Worm (Caenorhabditis elegans): ENCODE results near the gene Y40B10B.1.

DNA sequence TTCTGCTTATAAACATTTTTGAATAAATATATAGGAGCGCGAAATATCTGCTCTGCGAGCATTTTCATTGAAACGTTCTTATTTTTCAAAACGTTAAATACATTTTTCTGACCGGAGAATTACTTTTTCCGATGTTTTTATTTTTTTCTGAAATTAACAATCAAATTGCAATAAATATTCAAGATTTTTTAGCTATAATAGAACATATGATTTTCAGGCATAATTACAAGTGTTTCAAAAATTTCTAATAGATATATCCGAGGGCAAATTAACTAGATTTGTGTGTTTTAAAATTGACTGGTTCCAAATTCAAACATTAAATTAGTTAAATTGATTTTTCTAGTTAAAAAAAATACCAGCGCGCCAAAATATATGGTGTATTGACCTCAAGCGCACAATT lies 17.6 kb upstream of the Y40B10B.1 start, which contains the start of gene T08B1.4:
- no peak for TF ChIP-seq mab-5 (tag; optimal IDR thresholded peaks at IDR 0.05)
- TF ChIP-seq ces-1 (GFP tag; optimal IDR thresholded peaks at IDR 0.05) = no peak
- TF ChIP-seq nhr-28 (tag; optimal IDR thresholded peaks at IDR 0.05) = no peak
- TF ChIP-seq bed-3 (GFP tag; optimal IDR thresholded peaks at IDR 0.05) = no peak
- no peak for TF ChIP-seq unc-39 (tag; optimal IDR thresholded peaks at IDR 0.05)
- TF ChIP-seq lin-32 (GFP tag; optimal IDR thresholded peaks at IDR 0.05) = no peak
- no peak for TF ChIP-seq snpc-4 (tag; optimal IDR thresholded peaks at IDR 0.05)
- TF ChIP-seq sptf-1 (tag; optimal IDR thresholded peaks at IDR 0.05) = no peak
- no peak for TF ChIP-seq nhr-237 (tag; optimal IDR thresholded peaks at IDR 0.05)
- TF ChIP-seq ztf-11 (tag; optimal IDR thresholded peaks at IDR 0.05) = no peak
- no peak for TF ChIP-seq ceh-43 (GFP tag; optimal IDR thresholded peaks at IDR 0.05)
- no peak for TF ChIP-seq drap-1 (GFP tag; optimal IDR thresholded peaks at IDR 0.05)
- TF ChIP-seq mls-2 (tag; optimal IDR thresholded peaks at IDR 0.05) = no peak
